Worm (Caenorhabditis elegans) whole organism, midembryonic: Measurements from ENCODE around the gene F59E11.5.

Source experiments
- T22C8.4 ChIP-seq: fragments of 200-800 bp; sonication (Bioruptor generic); IDR thresholded peaks from 2 replicates; pipeline ENCODE4 v1.3.6; 2022; ENCODE audit warnings: missing genetic modification characterization, missing compliant biosample characterization
- cog-1 ChIP-seq: sonication (generic microtip); optimal IDR thresholded peaks from 2 replicates; lab custom pipeline; 2016; ENCODE audit warnings: missing genetic modification characterization, missing compliant biosample characterization
- flt-1 ChIP-seq: fragments of 200-800 bp; sonication (Bioruptor generic); IDR thresholded peaks from 2 replicates; pipeline ENCODE4 v1.3.6; 2022; ENCODE audit warnings: missing genetic modification characterization, missing compliant biosample characterization
- klf-2 ChIP-seq: fragments of 200-800 bp; sonication (Bioruptor generic); conservative IDR thresholded peaks from 2 replicates; pipeline ENCODE4 v1.3.6; 2022; ENCODE audit warnings: missing genetic modification reagents, missing genetic modification characterization, missing compliant biosample characterization
- med-1 ChIP-seq: sonication (generic microtip); optimal IDR thresholded peaks from 2 replicates; lab custom pipeline; 2017; ENCODE audit warnings: missing genetic modification characterization, mild to moderate bottlenecking, missing compliant biosample characterization, antibody characterized with exemption, missing genetic modification reagents; ENCODE audit not compliant: insufficient read depth
- ref-1 ChIP-seq: fragments of 200-800 bp; sonication (Bioruptor generic); conservative IDR thresholded peaks from 2 replicates; pipeline ENCODE4 v1.3.6; 2022; ENCODE audit warnings: missing genetic modification reagents, missing genetic modification characterization, missing compliant biosample characterization
- tab-1 ChIP-seq: fragments of 200-800 bp; sonication (Bioruptor generic); IDR thresholded peaks from 2 replicates; pipeline ENCODE4 v1.3.6; 2022; ENCODE audit warnings: missing genetic modification characterization, missing compliant biosample characterization
- ztf-23 ChIP-seq: fragments of 200-800 bp; sonication (Bioruptor generic); IDR thresholded peaks from 2 replicates; pipeline ENCODE4 v1.3.6; 2022; ENCODE audit warnings: missing genetic modification reagents, missing genetic modification characterization, missing compliant biosample characterization
- ztf-29 ChIP-seq: fragments of 200-800 bp; sonication (Bioruptor generic); IDR thresholded peaks from 2 replicates; pipeline ENCODE4 v1.3.6; 2022; ENCODE audit warnings: missing genetic modification reagents, missing genetic modification characterization, missing compliant biosample characterization

F59E11.5 gene

ce11 chrV:8994801-8995200 is at the start of gene F59E11.5:
TSS of gene F59E11.5 (plus strand) at chrV:8995101.
- TF ChIP-seq ztf-29, result no peak

ce11 chrV:8946142-8946541 is 48.8 kb upstream of the F59E11.5 start:
- TF ChIP-seq med-1 (GFP tag; lab: Kevin White, UChicago) (no peak), klf-2 (GFP tag; lab: Robert Waterston, UW) (no peak), flt-1 (no peak), cog-1 (tag; lab: Kevin White, UChicago) (no peak), ref-1 (GFP tag; lab: Robert Waterston, UW) (no peak), tab-1 (GFP tag; lab: Robert Waterston, UW) (no peak), ztf-23 (no peak), ztf-29 (no peak)

- TF ChIP-seq ztf-29 (no peak), klf-2 (GFP tag; lab: Robert Waterston, UW) (no peak)
These were observed 47.4 kb upstream of the F59E11.5 start, which contains the start of gene gck-1 for ce11 chrV:8947499-8947898. TSS of gene gck-1 (plus strand) at chrV:8947799.

ce11 chrV:8948365-8948764 is 46.5 kb upstream of the F59E11.5 start:
- TF ChIP-seq med-1 (GFP tag; lab: Kevin White, UChicago), result no peak
- no peak for TF ChIP-seq ztf-23
- no peak for TF ChIP-seq ztf-29
- no peak for TF ChIP-seq ref-1 (GFP tag; lab: Robert Waterston, UW)
- no peak for TF ChIP-seq tab-1 (GFP tag; lab: Robert Waterston, UW)
- TF ChIP-seq klf-2 (GFP tag; lab: Robert Waterston, UW), result no peak
- TF ChIP-seq T22C8.4, result no peak
- no peak for TF ChIP-seq flt-1
- no peak for TF ChIP-seq cog-1 (tag; lab: Kevin White, UChicago)

- TF ChIP-seq T22C8.4 (no peak), tab-1 (GFP tag; lab: Robert Waterston, UW) (no peak), cog-1 (tag; lab: Kevin White, UChicago) (no peak), ref-1 (GFP tag; lab: Robert Waterston, UW) (no peak)
These were observed 45.9 kb upstream of the F59E11.5 start for ce11 chrV:8948996-8949395.

ce11 chrV:8949873-8950272 is 45.0 kb upstream of the F59E11.5 start:
- no peak for TF ChIP-seq flt-1
- TF ChIP-seq med-1 (GFP tag; lab: Kevin White, UChicago), result no peak
- no peak for TF ChIP-seq ztf-23
- TF ChIP-seq ztf-29, result no peak
- no peak for TF ChIP-seq tab-1 (GFP tag; lab: Robert Waterston, UW)
- TF ChIP-seq klf-2 (GFP tag; lab: Robert Waterston, UW), result no peak
- TF ChIP-seq cog-1 (tag; lab: Kevin White, UChicago), result no peak
- no peak for TF ChIP-seq ref-1 (GFP tag; lab: Robert Waterston, UW)
- no peak for TF ChIP-seq T22C8.4

- TF ChIP-seq T22C8.4, result 0 out of 2 replicates have a peak, but pooled peaks have one; percentile 12
- no peak for TF ChIP-seq klf-2 (GFP tag; lab: Robert Waterston, UW)
- TF ChIP-seq flt-1, result no peak
- TF ChIP-seq ztf-29, result peak; percentile 69; the same call in 1 of the 2 replicates
- no peak for TF ChIP-seq ref-1 (GFP tag; lab: Robert Waterston, UW)
- TF ChIP-seq med-1 (GFP tag; lab: Kevin White, UChicago), result no peak
- TF ChIP-seq cog-1 (tag; lab: Kevin White, UChicago), result no peak
These were observed 38.4 kb upstream of the F59E11.5 start, which contains the start of gene ttc-17 for ce11 chrV:8956387-8957095. TSS of gene ttc-17 (plus strand) at chrV:8957045.

ce11 chrV:8964055-8964758 is 30.7 kb upstream of the F59E11.5 start, which contains the start of gene nhr-44:
TSS of gene nhr-44 (minus strand) at chrV:8964105.
- TF ChIP-seq tab-1 (GFP tag; lab: Robert Waterston, UW), result no peak
- TF ChIP-seq cog-1 (tag; lab: Kevin White, UChicago), result no peak
- no peak for TF ChIP-seq ztf-29
- no peak for TF ChIP-seq flt-1
- no peak for TF ChIP-seq ztf-23
- no peak for TF ChIP-seq klf-2 (GFP tag; lab: Robert Waterston, UW)
- no peak for TF ChIP-seq med-1 (GFP tag; lab: Kevin White, UChicago)
- TF ChIP-seq T22C8.4, result no peak
- TF ChIP-seq ref-1 (GFP tag; lab: Robert Waterston, UW), result no peak

- TF ChIP-seq tab-1 (GFP tag; lab: Robert Waterston, UW) (no peak), ztf-29 (no peak), T22C8.4 (no peak), med-1 (GFP tag; lab: Kevin White, UChicago) (no peak), ztf-23 (no peak), klf-2 (GFP tag; lab: Robert Waterston, UW) (no peak), flt-1 (no peak), ref-1 (GFP tag; lab: Robert Waterston, UW) (no peak), cog-1 (tag; lab: Kevin White, UChicago) (no peak)
These were observed 28.8 kb upstream of the F59E11.5 start, which contains the start of gene nhr-219 for ce11 chrV:8966086-8966485. TSS of gene nhr-219 (minus strand) at chrV:8966186.

ce11 chrV:8972271-8972670 is 22.6 kb upstream of the F59E11.5 start, which contains the start of gene nhr-195:
TSS of gene nhr-195 (minus strand) at chrV:8972371.
- TF ChIP-seq T22C8.4 (no peak), klf-2 (GFP tag; lab: Robert Waterston, UW) (no peak), ref-1 (GFP tag; lab: Robert Waterston, UW) (no peak), med-1 (GFP tag; lab: Kevin White, UChicago) (no peak), tab-1 (GFP tag; lab: Robert Waterston, UW) (no peak), cog-1 (tag; lab: Kevin White, UChicago) (no peak), ztf-29 (no peak), flt-1 (no peak), ztf-23 (no peak)
